Worm (Caenorhabditis elegans) whole organism, L4 larva: Measurements from ENCODE around the gene atf-7.

Experiments
- ZK337.2 ChIP-seq: fragments of 200-800 bp; sonication (Bioruptor generic); IDR thresholded peaks from 2 replicates; pipeline ENCODE4 v1.3.6; 2022; ENCODE audit warnings: missing genetic modification reagents, missing genetic modification characterization, missing compliant biosample characterization
- aha-1 ChIP-seq: fragments of 150-350 bp; peaks from one replicate; lab custom pipeline; 2014; ENCODE audit warnings: missing biosample characterization, missing genetic modification characterization
- hif-1 ChIP-seq, 2 experiments: sonication (generic microtip); optimal IDR thresholded peaks; 2 replicates each; lab custom pipeline; 2016 to 2017; ENCODE audit warnings: missing compliant biosample characterization in 2 of 2, missing genetic modification characterization in 2 of 2, missing genetic modification reagents in 2 of 2, missing genotype in 2 of 2, mild to moderate bottlenecking in 1 of 2
- lin-15B ChIP-seq: fragments of 150-350 bp; sonication (generic microtip); optimal IDR thresholded peaks from 3 replicates; lab custom pipeline; 2014; ENCODE audit warnings: missing biosample characterization, missing genetic modification characterization
- nhr-10 ChIP-seq: fragments of 150-350 bp; optimal IDR thresholded peaks from 2 replicates; lab custom pipeline; 2014; ENCODE audit warnings: missing biosample characterization, missing genetic modification characterization
- tra-1 ChIP-seq: fragments of 200-800 bp; sonication (Bioruptor generic); IDR thresholded peaks from 2 replicates; pipeline ENCODE4 v1.3.6; 2022; ENCODE audit warnings: missing genetic modification reagents, missing genetic modification characterization, missing compliant biosample characterization
- unc-62 ChIP-seq, 3 experiments: fragments of 150-350 bp in 1 of 3; sonication (generic microtip); optimal IDR thresholded peaks in 2 of 3; peaks in 1 of 3; 1 replicate in 1 of 3; 2 replicates in 2 of 3; lab custom pipeline; 2014 to 2017; ENCODE audit warnings: missing biosample characterization in 3 of 3, missing genetic modification characterization in 3 of 3, missing genetic modification reagents in 3 of 3, missing genotype in 1 of 3

- TF ChIP-seq lin-15B (tag; lab: Kevin White, UChicago): no peak
- TF ChIP-seq hif-1 (tag; optimal IDR thresholded peaks at IDR 0.05; lab: Kevin White, UChicago): no peak
- TF ChIP-seq aha-1: no peak
- TF ChIP-seq nhr-10 (tag; lab: Kevin White, UChicago): no peak
- no peak for TF ChIP-seq ZK337.2 (GFP tag; lab: Robert Waterston, UW)
- no peak for TF ChIP-seq unc-62 (GFP tag; optimal IDR thresholded peaks at IDR 0.05 in 1 of 2; lab: Kevin White, UChicago)
- TF ChIP-seq unc-62 (tag; optimal IDR thresholded peaks at IDR 0.05; lab: Kevin White, UChicago): no peak
- no peak for TF ChIP-seq tra-1 (GFP tag; lab: Robert Waterston, UW)
Measured at ce11 chrIII:4481787-4482186, 17.1 kb downstream of the atf-7 start.
